Fruit fly (Drosophila melanogaster) whole organism, embryonic: ENCODE results near the gene bb8.

ENCODE experiments used
- Atf3 ChIP-seq: fragments of 200-800 bp; sonication (Bioruptor generic); optimal IDR thresholded peaks from 3 replicates; lab custom pipeline; 2016; ENCODE audit warnings: missing biosample characterization, missing genetic modification characterization
- Bdp1 ChIP-seq: fragments of 200-800 bp; sonication (Bioruptor generic); optimal IDR thresholded peaks from 3 replicates; lab custom pipeline; 2016; ENCODE audit warnings: missing biosample characterization, missing genetic modification characterization
- Blimp-1 ChIP-seq: fragments of 200-800 bp; sonication (Bioruptor generic); optimal IDR thresholded peaks from 3 replicates; lab custom pipeline; 2018; ENCODE audit warnings: missing biosample characterization, missing genetic modification characterization, mild to moderate bottlenecking, moderate library complexity, missing genetic modification reagents
- CG10431 ChIP-seq: fragments of 200-800 bp; sonication (Bioruptor generic); optimal IDR thresholded peaks from 3 replicates; lab custom pipeline; 2018; ENCODE audit warnings: missing biosample characterization, mild to moderate bottlenecking, missing genetic modification characterization
- CG10979 ChIP-seq: fragments of 200-800 bp; sonication (Bioruptor generic); optimal IDR thresholded peaks from 2 replicates; lab custom pipeline; 2018; ENCODE audit warnings: missing biosample characterization, mild to moderate bottlenecking, missing genetic modification characterization, moderate library complexity
- CG14014 ChIP-seq: fragments of 200-800 bp; sonication (Bioruptor generic); IDR thresholded peaks from 2 replicates; pipeline ENCODE4 v1.3.6; 2022; ENCODE audit warnings: missing biosample characterization, missing genetic modification characterization
- CG14710 ChIP-seq: fragments of 200-800 bp; sonication (Bioruptor generic); optimal IDR thresholded peaks from 3 replicates; lab custom pipeline; 2019; ENCODE audit warnings: missing biosample characterization, mild to moderate bottlenecking, missing genetic modification characterization, moderate library complexity
- CG15011 ChIP-seq: fragments of 200-800 bp; sonication (Bioruptor generic); optimal IDR thresholded peaks from 3 replicates; lab custom pipeline; 2018; ENCODE audit warnings: missing biosample characterization, mild to moderate bottlenecking, missing genetic modification characterization
- CG1529 ChIP-seq: fragments of 200-800 bp; sonication (Bioruptor generic); optimal IDR thresholded peaks from 3 replicates; lab custom pipeline; 2018; ENCODE audit warnings: missing biosample characterization, missing genetic modification characterization
- CG15601 ChIP-seq: fragments of 200-800 bp; sonication (Bioruptor generic); optimal IDR thresholded peaks from 3 replicates; lab custom pipeline; 2019; ENCODE audit warnings: missing biosample characterization, mild to moderate bottlenecking, missing genetic modification characterization, moderate library complexity
- CG17568 ChIP-seq: fragments of 200-800 bp; sonication (Bioruptor generic); optimal IDR thresholded peaks from 2 replicates; lab custom pipeline; 2018; ENCODE audit warnings: missing biosample characterization, mild to moderate bottlenecking, missing genetic modification characterization, moderate library complexity
- CG17829 ChIP-seq: fragments of 200-800 bp; optimal IDR thresholded peaks from 2 replicates; lab custom pipeline; 2019; ENCODE audit warnings: missing biosample characterization, mild to moderate bottlenecking, missing genetic modification characterization, moderate library complexity
- CG18619 ChIP-seq: fragments of 200-800 bp; sonication (Bioruptor generic); optimal IDR thresholded peaks from 3 replicates; lab custom pipeline; 2017; ENCODE audit warnings: missing biosample characterization, mild to moderate bottlenecking, missing genetic modification characterization
- CG2199 ChIP-seq: fragments of 200-800 bp; sonication (Bioruptor generic); IDR thresholded peaks from 3 replicates; pipeline ENCODE4 v1.3.6; 2022; ENCODE audit warnings: missing biosample characterization, missing genetic modification characterization
- CG32772 ChIP-seq: fragments of 200-800 bp; sonication (Bioruptor generic); IDR thresholded peaks from 2 replicates; pipeline ENCODE4 v1.3.6; 2022; ENCODE audit warnings: missing biosample characterization, missing genetic modification characterization
- CG34422 ChIP-seq: fragments of 200-800 bp; sonication (Bioruptor generic); IDR thresholded peaks from 3 replicates; pipeline ENCODE4 v1.3.6; 2022; ENCODE audit warnings: missing biosample characterization, missing genetic modification characterization
- CG4424 ChIP-seq: fragments of 200-800 bp; sonication (Bioruptor generic); optimal IDR thresholded peaks from 3 replicates; lab custom pipeline; 2016; ENCODE audit warnings: missing biosample characterization, missing genetic modification characterization
- CG4854 ChIP-seq: fragments of 200-800 bp; sonication (Bioruptor generic); optimal IDR thresholded peaks from 2 replicates; lab custom pipeline; 2016; ENCODE audit warnings: missing biosample characterization, missing genetic modification characterization, inconsistent platforms
- CG5245 ChIP-seq: fragments of 200-800 bp; sonication (Bioruptor generic); optimal IDR thresholded peaks from 3 replicates; lab custom pipeline; 2016; ENCODE audit warnings: missing biosample characterization, missing genetic modification characterization
- CG7556 ChIP-seq: fragments of 200-800 bp; sonication (Bioruptor generic); optimal IDR thresholded peaks from 2 replicates; lab custom pipeline; 2017; ENCODE audit warnings: missing biosample characterization, mild to moderate bottlenecking, missing genetic modification characterization
- CkIIα-i1 ChIP-seq: fragments of 200-800 bp; sonication (Bioruptor generic); IDR thresholded peaks from 2 replicates; pipeline ENCODE4 v1.3.6; 2022; ENCODE audit warnings: missing biosample characterization, missing genetic modification characterization
- Dfd ChIP-seq, 2 experiments: fragments of >200 bp; optimal IDR thresholded peaks; 2 replicates each; lab custom pipeline; 2017; ENCODE audit warnings: missing biosample characterization in 2 of 2, missing genetic modification characterization in 2 of 2
- Fer1 ChIP-seq: fragments of 200-800 bp; sonication (Bioruptor generic); optimal IDR thresholded peaks from 2 replicates; lab custom pipeline; 2017; ENCODE audit warnings: missing biosample characterization, mild to moderate bottlenecking, missing genetic modification characterization
- GATAe ChIP-seq: fragments of 200-800 bp; sonication (Bioruptor generic); conservative IDR thresholded peaks from 2 replicates; pipeline ENCODE4 v1.3.6; 2022; ENCODE audit warnings: missing biosample characterization, missing genetic modification characterization
- Gug ChIP-seq: fragments of 200-800 bp; sonication (Bioruptor generic); IDR thresholded peaks from 4 replicates; pipeline ENCODE4 v1.3.6; 2022; ENCODE audit warnings: missing biosample characterization, missing genetic modification characterization
- Hand ChIP-seq: fragments of 200-800 bp; sonication (Bioruptor generic); optimal IDR thresholded peaks from 2 replicates; lab custom pipeline; 2017; ENCODE audit warnings: mild to moderate bottlenecking, missing biosample characterization, missing genetic modification reagents, missing genetic modification characterization
- Hmx ChIP-seq: fragments of 200-800 bp; sonication (Bioruptor generic); optimal IDR thresholded peaks from 2 replicates; lab custom pipeline; 2016; ENCODE audit warnings: missing biosample characterization, missing genetic modification characterization
- MTF-1 ChIP-seq: fragments of 200-800 bp; sonication (Bioruptor generic); optimal IDR thresholded peaks from 2 replicates; lab custom pipeline; 2018; ENCODE audit warnings: missing biosample characterization, mild to moderate bottlenecking, missing genetic modification characterization, borderline replicate concordance
- Max ChIP-seq: fragments of 200-800 bp; sonication (Bioruptor generic); optimal IDR thresholded peaks from 2 replicates; lab custom pipeline; 2016; ENCODE audit warnings: missing biosample characterization, mild to moderate bottlenecking, missing genetic modification characterization
- PHDP ChIP-seq: fragments of 200-800 bp; sonication (Bioruptor generic); optimal IDR thresholded peaks from 3 replicates; lab custom pipeline; 2018; ENCODE audit warnings: missing biosample characterization, mild to moderate bottlenecking, missing genetic modification characterization, moderate library complexity
- Taf1 ChIP-seq: fragments of 200-800 bp; sonication (Bioruptor generic); IDR thresholded peaks from 2 replicates; pipeline ENCODE4 v1.3.6; 2022; ENCODE audit warnings: missing biosample characterization, missing genetic modification characterization
- crc ChIP-seq: fragments of 200-800 bp; sonication (Bioruptor generic); optimal IDR thresholded peaks from 2 replicates; lab custom pipeline; 2016; ENCODE audit warnings: missing biosample characterization, missing genetic modification characterization
- croc ChIP-seq: fragments of 200-800 bp; sonication (Bioruptor generic); conservative IDR thresholded peaks from 3 replicates; pipeline ENCODE4 v1.3.6; 2022; ENCODE audit warnings: missing biosample characterization, missing genetic modification characterization
- fd102C ChIP-seq: fragments of 200-800 bp; sonication (Bioruptor generic); optimal IDR thresholded peaks from 2 replicates; lab custom pipeline; 2018; ENCODE audit warnings: missing biosample characterization, mild to moderate bottlenecking, missing genetic modification characterization, moderate library complexity
- gem ChIP-seq: fragments of 200-800 bp; sonication (Bioruptor generic); optimal IDR thresholded peaks from 2 replicates; lab custom pipeline; 2019; ENCODE audit warnings: missing biosample characterization, mild to moderate bottlenecking, missing genetic modification characterization, moderate library complexity
- grn ChIP-seq: fragments of 200-800 bp; sonication (Bioruptor generic); optimal IDR thresholded peaks from 3 replicates; lab custom pipeline; 2017; ENCODE audit warnings: missing biosample characterization, missing genetic modification characterization
- gsb ChIP-seq: fragments of 200-800 bp; sonication (Bioruptor generic); IDR thresholded peaks from 2 replicates; pipeline ENCODE4 v1.3.6; 2022; ENCODE audit warnings: missing biosample characterization, missing genetic modification characterization
- jigr1 ChIP-seq: fragments of 200-800 bp; sonication (Bioruptor generic); IDR thresholded peaks from 3 replicates; pipeline ENCODE4 v1.3.6; 2022; ENCODE audit warnings: missing biosample characterization, missing genetic modification characterization
- kah ChIP-seq: fragments of 200-800 bp; sonication (Bioruptor generic); optimal IDR thresholded peaks from 2 replicates; lab custom pipeline; 2018; ENCODE audit warnings: missing biosample characterization, mild to moderate bottlenecking, missing genetic modification characterization
- pan ChIP-seq, 4 experiments: fragments of >200 bp in 3 of 4; fragments of 200-800 bp in 1 of 4; sonication (Bioruptor generic) in 1 of 4; optimal IDR thresholded peaks in 3 of 4; IDR thresholded peaks in 1 of 4; 2 replicates each; pipeline versions ENCODE4 v1.3.6 to Lab custom; 2017 to 2022; ENCODE audit warnings: missing biosample characterization in 2 of 4, missing genetic modification characterization in 2 of 4, mixed read lengths in 1 of 4
- peb ChIP-seq: fragments of 200-800 bp; sonication (Bioruptor generic); IDR thresholded peaks from 2 replicates; pipeline ENCODE4 v1.3.6; 2022; ENCODE audit warnings: missing biosample characterization, missing genetic modification characterization
- pnt ChIP-seq: fragments of 200-800 bp; sonication (Bioruptor generic); optimal IDR thresholded peaks from 3 replicates; lab custom pipeline; 2016; ENCODE audit warnings: missing biosample characterization, missing genetic modification characterization
- psq ChIP-seq: fragments of 200-800 bp; sonication (Bioruptor generic); optimal IDR thresholded peaks from 2 replicates; lab custom pipeline; 2017; ENCODE audit warnings: missing biosample characterization, missing genetic modification characterization
- sens-2 ChIP-seq: fragments of 200-800 bp; sonication (Bioruptor generic); IDR thresholded peaks from 2 replicates; pipeline ENCODE4 v1.3.6; 2022; ENCODE audit warnings: missing biosample characterization, missing genetic modification characterization
- unc-4 ChIP-seq: fragments of 200-800 bp; sonication (Bioruptor generic); IDR thresholded peaks from 2 replicates; pipeline ENCODE4 v1.3.6; 2022; ENCODE audit warnings: missing biosample characterization, missing genetic modification characterization; ENCODE audit not compliant: partially characterized antibody
- z ChIP-seq: fragments of 200-800 bp; sonication (Bioruptor generic); IDR thresholded peaks from 3 replicates; pipeline ENCODE4 v1.3.6; 2022; ENCODE audit warnings: missing biosample characterization, missing genetic modification characterization

The bb8 gene

dm6 chr3R:23260569-23260968, 29.4 kb downstream of the bb8 start:
- no peak for TF ChIP-seq CG7556 (GFP tag; lab: Kevin White, UChicago)
- TF ChIP-seq Gug (GFP tag; lab: Robert Waterston, UW): no peak
- peak; percentile 92 for TF ChIP-seq CG2199 (GFP tag; lab: Robert Waterston, UW)

dm6 chr3R:23258524-23258923, 31.5 kb downstream of the bb8 start:
- TF ChIP-seq Blimp-1 (GFP tag; lab: Kevin White, UChicago) (peak; percentile 77), kah (GFP tag; lab: Kevin White, UChicago) (peak; percentile 69), fd102C (GFP tag; lab: Kevin White, UChicago) (no peak)

- peak; percentile 68 for TF ChIP-seq Hand (GFP tag; lab: Kevin White, UChicago)
- TF ChIP-seq sens-2 (GFP tag; lab: Robert Waterston, UW): peak; percentile 50; the same call in 1 of the 2 replicates
- TF ChIP-seq CG15011 (GFP tag; lab: Kevin White, UChicago): no peak
- no peak for TF ChIP-seq z (GFP tag; lab: Robert Waterston, UW)
- peak; percentile 92 for TF ChIP-seq PHDP
- TF ChIP-seq pan (optimal IDR thresholded peaks at IDR 0.05; lab: Kevin White, UChicago): no peak
- peak in 1 of 2 experiments; percentile 92 for TF ChIP-seq pan (GFP tag; optimal IDR thresholded peaks at IDR 0.05 in 1 of 2, IDR thresholded peaks at IDR 0.05 in 1 of 2)
- peak; percentile 98 for TF ChIP-seq gem (tag; lab: Kevin White, UChicago)
- no peak for TF ChIP-seq Hmx (GFP tag; lab: Kevin White, UChicago)
- no peak; the same call in 1 of the 2 replicates for TF ChIP-seq CG32772 (GFP tag; lab: Robert Waterston, UW)
- TF ChIP-seq CG10431 (GFP tag; lab: Kevin White, UChicago): peak; percentile 57
- peak; percentile 77 for TF ChIP-seq Fer1 (GFP tag; lab: Kevin White, UChicago)
- TF ChIP-seq Atf3 (GFP tag; lab: Kevin White, UChicago): peak; percentile 0
- peak; percentile 61 for TF ChIP-seq psq (GFP tag; lab: Kevin White, UChicago)
- TF ChIP-seq CG17829 (tag; lab: Kevin White, UChicago): peak; percentile 96
- TF ChIP-seq CG17568: peak; percentile 38
- TF ChIP-seq CG14710 (tag; lab: Kevin White, UChicago): peak; percentile 87
- peak; percentile 24; the same call in 1 of the 2 replicates for TF ChIP-seq peb (GFP tag; lab: Robert Waterston, UW)
- peak; percentile 46 for TF ChIP-seq Taf1 (GFP tag; lab: Robert Waterston, UW)
- peak; percentile 72 for TF ChIP-seq CG1529
- TF ChIP-seq crc (GFP tag; lab: Kevin White, UChicago): no peak
- TF ChIP-seq CG10979 (tag; lab: Kevin White, UChicago): peak; percentile 90
- TF ChIP-seq gsb (GFP tag; lab: Robert Waterston, UW): peak; percentile 71
- TF ChIP-seq unc-4: peak; percentile 68; the same call in 1 of the 2 replicates
- peak; percentile 34 for TF ChIP-seq Max
- TF ChIP-seq CG14014 (GFP tag; lab: Robert Waterston, UW): peak; percentile 82
- TF ChIP-seq CG34422 (GFP tag; lab: Robert Waterston, UW): peak; percentile 93
- TF ChIP-seq Bdp1: peak; percentile 42
- peak; percentile 54; the same call in 1 of the 2 replicates for TF ChIP-seq GATAe
- TF ChIP-seq CG18619: peak; percentile 88
- TF ChIP-seq Dfd (GFP tag; optimal IDR thresholded peaks at IDR 0.05; lab: Kevin White, UChicago): no peak
- no peak for TF ChIP-seq MTF-1 (GFP tag; lab: Kevin White, UChicago)
- no peak for TF ChIP-seq CG4854 (GFP tag; lab: Kevin White, UChicago)
- TF ChIP-seq CG5245 (GFP tag; lab: Kevin White, UChicago): peak; percentile 43
- TF ChIP-seq CG15601 (tag; lab: Kevin White, UChicago): peak; percentile 89
- TF ChIP-seq fd102C (GFP tag; lab: Kevin White, UChicago): peak; percentile 59
- no peak for TF ChIP-seq pnt (GFP tag; lab: Kevin White, UChicago)
- peak; percentile 53; the same call in 1 of the 3 replicates for TF ChIP-seq jigr1 (GFP tag; lab: Robert Waterston, UW)
- TF ChIP-seq croc (GFP tag; lab: Robert Waterston, UW): peak; percentile 88
- no peak for TF ChIP-seq grn (GFP tag; lab: Kevin White, UChicago)
- no peak for TF ChIP-seq CkIIα-i1
- TF ChIP-seq CG4424 (GFP tag; lab: Kevin White, UChicago): peak; percentile 81
These were observed 32.0 kb downstream of the bb8 start, which contains the start of the genes wda and Pex11c for dm6 chr3R:23257986-23258427. Gene wda, minus strand, starts transcription at chr3R:23258087. Gene Pex11c, plus strand, starts transcription at chr3R:23258365.
